Worm (Caenorhabditis elegans) whole organism, L2 larva: ENCODE results near the gene lst-4.

Experiments used
- alr-1 ChIP-seq: fragments of 150-350 bp; optimal IDR thresholded peaks from 2 replicates; lab custom pipeline; 2014; ENCODE audit warnings: missing biosample characterization, missing genetic modification characterization
- nhr-25 ChIP-seq: fragments of 150-350 bp; sonication (generic microtip); optimal IDR thresholded peaks from 3 replicates; lab custom pipeline; 2014; ENCODE audit warnings: missing biosample characterization, missing genetic modification characterization
- ztf-4 ChIP-seq: fragments of 150-350 bp; optimal IDR thresholded peaks from 2 replicates; lab custom pipeline; 2014; ENCODE audit warnings: missing biosample characterization, missing genetic modification characterization

DNA sequence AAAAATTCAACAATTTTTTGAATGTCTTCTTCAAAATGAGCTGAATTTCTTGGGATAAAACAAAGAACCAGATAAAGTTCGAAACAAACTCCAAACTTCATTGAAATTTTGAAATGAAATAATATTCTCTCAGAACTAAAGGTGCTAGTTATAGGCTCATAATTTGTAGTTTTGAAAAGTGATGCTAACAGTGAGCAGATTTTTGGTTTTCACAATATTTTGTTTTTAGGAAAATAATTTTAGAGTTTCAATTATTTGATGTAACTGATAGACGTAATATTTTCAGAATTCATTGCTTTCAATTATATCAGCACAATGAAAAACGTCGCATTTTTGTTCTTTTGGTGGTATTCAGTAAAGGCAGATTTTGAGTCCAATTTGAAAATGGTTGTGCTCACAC lies 49.8 kb downstream of the lst-4 start, which contains the start of the genes irld-56 and irld-55:
- TF ChIP-seq nhr-25 (tag; lab: Kevin White, UChicago) (no peak), ztf-4 (no peak), alr-1 (no peak)
